Worm (Caenorhabditis elegans): ENCODE data around the gene kcnl-4.

- TF ChIP-seq ama-1 (optimal IDR thresholded peaks at IDR 0.05), result no peak
- no peak for TF ChIP-seq R02D3.7 (tag; optimal IDR thresholded peaks at IDR 0.05)
- no peak for TF ChIP-seq ceh-16 (tag; optimal IDR thresholded peaks at IDR 0.05)
- TF ChIP-seq jun-1 (tag; optimal IDR thresholded peaks at IDR 0.05), result no peak
- TF ChIP-seq eor-1 (tag; optimal IDR thresholded peaks at IDR 0.05), result no peak
- no peak for TF ChIP-seq egl-27 (tag; optimal IDR thresholded peaks at IDR 0.05)
- no peak for TF ChIP-seq nhr-11 (tag; optimal IDR thresholded peaks at IDR 0.05)
Observed at ce11 chrV:14523788-14524582, 6.9 kb upstream of the kcnl-4 start, which contains the start of gene ril-1.

All from whole organism, L3 larva.